Fruit fly (Drosophila melanogaster): ENCODE data around the gene CG34007.

The CG34007 gene

dm6 chr2L:20527027-20527426 is 32.2 kb downstream of the CG34007 start:
- TF ChIP-seq noc (tag; optimal IDR thresholded peaks at IDR 0.05), result no peak

dm6 chr2L:20530766-20531165 is 35.9 kb downstream of the CG34007 start, which contains the start of gene CG44270:
Gene CG44270, plus strand, starts transcription at chr2L:20531066.
- TF ChIP-seq noc (tag; optimal IDR thresholded peaks at IDR 0.05), result no peak

- TF ChIP-seq noc (tag; optimal IDR thresholded peaks at IDR 0.05), result no peak
These were observed 44.5 kb downstream of the CG34007 start for dm6 chr2L:20539196-20539879.
